Worm (Caenorhabditis elegans): ENCODE measurements around the gene Y66D12A.13.
A peak's percentile ranks its signal among the peaks of the same experiment; 100 is the strongest.

Gene Y66D12A.13

ce11 chrIII:11505213-11505612, 43.0 kb upstream of the Y66D12A.13 start, which contains the start of the genes Y66D12A.21 and spe-6 (continued):
- TF ChIP-seq lin-15B (tag; optimal IDR thresholded peaks at IDR 0.05) = peak; percentile 56
- no peak for TF ChIP-seq nhr-28 (tag; optimal IDR thresholded peaks at IDR 0.05)
- TF ChIP-seq nhr-20 (tag; optimal IDR thresholded peaks at IDR 0.05) = no peak
- no peak for TF ChIP-seq hlh-17 (GFP tag; optimal IDR thresholded peaks at IDR 0.05; ENCODE audit: borderline replicate concordance)
- no peak for TF ChIP-seq nhr-77 (tag; optimal IDR thresholded peaks at IDR 0.05)
- TF ChIP-seq alr-1 (tag; optimal IDR thresholded peaks at IDR 0.05; ENCODE audit: borderline replicate concordance) = no peak
- no peak for TF ChIP-seq jun-1 (tag; optimal IDR thresholded peaks at IDR 0.05)
- TF ChIP-seq xbp-1 (tag; optimal IDR thresholded peaks at IDR 0.05) = no peak
- no peak for TF ChIP-seq unc-62 (GFP tag; optimal IDR thresholded peaks at IDR 0.05)
- TF ChIP-seq elt-2 (tag; optimal IDR thresholded peaks at IDR 0.05) = no peak
- TF ChIP-seq C04F5.9 (tag; optimal IDR thresholded peaks at IDR 0.05) = no peak
- no peak for TF ChIP-seq fkh-4 (tag; optimal IDR thresholded peaks at IDR 0.05; ENCODE audit: borderline replicate concordance)
- no peak for TF ChIP-seq nhr-85 (tag)
- TF ChIP-seq ceh-8 (GFP tag; optimal IDR thresholded peaks at IDR 0.05) = no peak
- no peak for TF ChIP-seq pqm-1 (tag; optimal IDR thresholded peaks at IDR 0.05)
- TF ChIP-seq isw-1 (GFP tag; IDR thresholded peaks at IDR 0.05) = no peak
- TF ChIP-seq nhr-76 (tag; optimal IDR thresholded peaks at IDR 0.05) = no peak
- TF ChIP-seq snu-23 (GFP tag; optimal IDR thresholded peaks at IDR 0.05) = no peak
- TF ChIP-seq sox-4 (tag; optimal IDR thresholded peaks at IDR 0.05) = no peak
- no peak for TF ChIP-seq hlh-4 (tag; optimal IDR thresholded peaks at IDR 0.05)
- no peak for TF ChIP-seq lin-14 (GFP tag; optimal IDR thresholded peaks at IDR 0.05)
- TF ChIP-seq unc-86 (tag; optimal IDR thresholded peaks at IDR 0.05) = no peak
- TF ChIP-seq pag-3 (tag; optimal IDR thresholded peaks at IDR 0.05; ENCODE audit: borderline replicate concordance, insufficient read depth) = no peak
- TF ChIP-seq mdl-1 (tag; optimal IDR thresholded peaks at IDR 0.05) = no peak
- no peak for TF ChIP-seq pax-3 (tag; optimal IDR thresholded peaks at IDR 0.05)
- TF ChIP-seq fos-1 (tag; optimal IDR thresholded peaks at IDR 0.05) = no peak
- peak; percentile 28 to 68 (median 49) for TF ChIP-seq dpl-1 (GFP tag; optimal IDR thresholded peaks at IDR 0.05)
- no peak for TF ChIP-seq ztf-4 (tag; optimal IDR thresholded peaks at IDR 0.05)
- TF ChIP-seq efl-3 (GFP tag; optimal IDR thresholded peaks at IDR 0.05) = no peak
- peak; percentile 30 for TF ChIP-seq blmp-1 (tag; optimal IDR thresholded peaks at IDR 0.05)
- no peak for TF ChIP-seq Y116A8C.19 (tag; optimal IDR thresholded peaks at IDR 0.05; ENCODE audit: borderline replicate concordance)
- TF ChIP-seq tbx-2 (tag; optimal IDR thresholded peaks at IDR 0.05) = no peak
- no peak for TF ChIP-seq ceh-90 (tag; optimal IDR thresholded peaks at IDR 0.05)
- TF ChIP-seq mep-1 (tag; optimal IDR thresholded peaks at IDR 0.05) = no peak
- TF ChIP-seq hpl-2 (GFP tag; optimal IDR thresholded peaks at IDR 0.05) = no peak
- TF ChIP-seq C16A3.4 (tag; optimal IDR thresholded peaks at IDR 0.05) = peak; percentile 7
- no peak for TF ChIP-seq sup-37 (GFP tag; optimal IDR thresholded peaks at IDR 0.05)
- TF ChIP-seq ceh-63 (GFP tag; optimal IDR thresholded peaks at IDR 0.05) = no peak
- no peak for TF ChIP-seq vab-15 (tag; optimal IDR thresholded peaks at IDR 0.05)
- peak in 1 of 2 experiments; percentile 67 for TF ChIP-seq lsy-2 (tag; optimal IDR thresholded peaks at IDR 0.05)
- no peak for TF ChIP-seq fkh-8 (tag; optimal IDR thresholded peaks at IDR 0.05)
- no peak for TF ChIP-seq nhr-237 (tag; optimal IDR thresholded peaks at IDR 0.05)
- no peak for TF ChIP-seq irx-1 (tag; optimal IDR thresholded peaks at IDR 0.05)
- no peak for TF ChIP-seq zag-1 (tag; optimal IDR thresholded peaks at IDR 0.05)
- peak; percentile 52 for TF ChIP-seq F16B12.6 (tag; optimal IDR thresholded peaks at IDR 0.05)
- no peak for TF ChIP-seq dsc-1 (tag; optimal IDR thresholded peaks at IDR 0.05)

Measured in whole organism, L1 larva.